Worm (Caenorhabditis elegans) whole organism, L4 larva: ENCODE results near the gene nduf-11.

ENCODE experiments used
- aha-1 ChIP-seq: fragments of 150-350 bp; peaks from one replicate; lab custom pipeline; 2014; ENCODE audit warnings: missing biosample characterization, missing genetic modification characterization
- lin-15B ChIP-seq: fragments of 150-350 bp; sonication (generic microtip); optimal IDR thresholded peaks from 3 replicates; lab custom pipeline; 2014; ENCODE audit warnings: missing biosample characterization, missing genetic modification characterization
- nhr-111 ChIP-seq: fragments of 200-800 bp; sonication (Bioruptor generic); optimal IDR thresholded peaks from 2 replicates; lab custom pipeline; 2018; ENCODE audit warnings: mild to moderate bottlenecking, missing genetic modification characterization, missing compliant biosample characterization
- nhr-28 ChIP-seq: fragments of 150-350 bp; optimal IDR thresholded peaks from 2 replicates; lab custom pipeline; 2014; ENCODE audit warnings: missing biosample characterization, missing genetic modification characterization
- nhr-76 ChIP-seq: fragments of 150-350 bp; optimal IDR thresholded peaks from 2 replicates; lab custom pipeline; 2014; ENCODE audit warnings: missing biosample characterization, missing genetic modification characterization
- skn-1 ChIP-seq: fragments of 150-350 bp; optimal IDR thresholded peaks from 2 replicates; lab custom pipeline; 2014; ENCODE audit warnings: missing biosample characterization, missing genetic modification characterization
- ztf-7 ChIP-seq: fragments of 150-350 bp; optimal IDR thresholded peaks from 2 replicates; lab custom pipeline; 2014; ENCODE audit warnings: missing biosample characterization, missing genetic modification characterization

DNA sequence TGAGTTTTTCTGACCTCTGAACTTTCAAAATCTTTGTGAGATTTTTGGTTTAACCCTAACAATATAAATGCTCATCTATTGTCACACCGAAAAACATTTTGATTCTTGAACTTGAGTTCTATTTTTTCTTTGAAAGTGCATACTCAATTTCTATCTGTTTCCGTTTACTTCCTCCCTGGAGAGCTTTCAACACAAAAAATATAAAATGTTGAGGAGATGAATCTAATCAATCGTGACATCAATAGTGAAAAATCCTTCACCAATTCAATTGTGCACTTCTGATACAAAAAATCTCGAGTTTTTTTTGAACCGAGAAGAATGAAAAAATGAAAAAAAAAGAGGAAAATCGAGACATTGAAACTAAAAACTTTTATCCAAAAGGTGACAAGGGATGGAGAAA lies 16.3 kb upstream of the nduf-11 start:
- no peak for TF ChIP-seq aha-1
- no peak for TF ChIP-seq skn-1 (tag; lab: Kevin White, UChicago)
- no peak for TF ChIP-seq ztf-7
- no peak for TF ChIP-seq nhr-111 (GFP tag; lab: Kevin White, UChicago)
- TF ChIP-seq nhr-76 (tag; lab: Kevin White, UChicago), result no peak
- TF ChIP-seq nhr-28 (tag; lab: Kevin White, UChicago), result no peak
- no peak for TF ChIP-seq lin-15B
